Worm (Caenorhabditis elegans): Measurements from ENCODE around the gene F47F2.3.

- TF ChIP-seq snpc-4 (tag; optimal IDR thresholded peaks at IDR 0.05) (no peak), mep-1 (tag; optimal IDR thresholded peaks at IDR 0.05) (no peak), nhr-237 (tag; optimal IDR thresholded peaks at IDR 0.05) (no peak), elt-3 (tag; optimal IDR thresholded peaks at IDR 0.05) (no peak), nhr-76 (tag; optimal IDR thresholded peaks at IDR 0.05) (no peak), M03D4.4 (tag; optimal IDR thresholded peaks at IDR 0.05) (no peak), ztf-11 (tag; optimal IDR thresholded peaks at IDR 0.05) (no peak), nhr-2 (tag; optimal IDR thresholded peaks at IDR 0.05) (no peak), sptf-1 (tag; optimal IDR thresholded peaks at IDR 0.05) (no peak), unc-62 (GFP tag; optimal IDR thresholded peaks at IDR 0.05) (no peak), lsy-2 (tag; optimal IDR thresholded peaks at IDR 0.05) (no peak), pha-4 (tag; optimal IDR thresholded peaks at IDR 0.05) (no peak)
Measured at ce11 chrX:3937483-3937882, 42.0 kb upstream of the F47F2.3 start.

Measured in whole organism, mixed stage, embryonic.